Fruit fly (Drosophila melanogaster) whole organism, embryonic: ENCODE results near the gene Col4a1.

Experiments used
- Adf1 ChIP-seq: fragments of 200-800 bp; sonication (Bioruptor generic); IDR thresholded peaks from 2 replicates; pipeline ENCODE4 v1.3.6; 2022; ENCODE audit warnings: missing biosample characterization, missing genetic modification characterization
- CG10654 ChIP-seq: fragments of 200-800 bp; sonication (Bioruptor generic); optimal IDR thresholded peaks from 2 replicates; lab custom pipeline; 2016; ENCODE audit warnings: missing biosample characterization, missing genetic modification characterization
- CG10959 ChIP-seq: fragments of 200-800 bp; sonication (Bioruptor generic); IDR thresholded peaks from 2 replicates; pipeline ENCODE4 v1.3.6; 2022; ENCODE audit warnings: missing biosample characterization, missing genetic modification characterization
- CG11504 ChIP-seq: fragments of 200-800 bp; sonication (Bioruptor generic); optimal IDR thresholded peaks from 3 replicates; lab custom pipeline; 2019; ENCODE audit warnings: missing biosample characterization, mild to moderate bottlenecking, missing genetic modification characterization, moderate library complexity
- CG11560 ChIP-seq: fragments of 200-800 bp; sonication (Bioruptor generic); IDR thresholded peaks from 3 replicates; pipeline ENCODE4 v1.3.6; 2022; ENCODE audit warnings: missing biosample characterization, missing genetic modification characterization
- CG12659 ChIP-seq: fragments of 200-800 bp; sonication (Bioruptor generic); optimal IDR thresholded peaks from 3 replicates; lab custom pipeline; 2017; ENCODE audit warnings: mild to moderate bottlenecking, missing biosample characterization, missing genetic modification reagents, missing genetic modification characterization
- CG13287 ChIP-seq: fragments of 200-800 bp; sonication (Bioruptor generic); IDR thresholded peaks from 2 replicates; pipeline ENCODE4 v1.3.6; 2022; ENCODE audit warnings: missing biosample characterization, missing genetic modification characterization; ENCODE audit not compliant: partially characterized antibody
- CG15011 ChIP-seq: fragments of 200-800 bp; sonication (Bioruptor generic); optimal IDR thresholded peaks from 3 replicates; lab custom pipeline; 2018; ENCODE audit warnings: missing biosample characterization, mild to moderate bottlenecking, missing genetic modification characterization
- CG1602 ChIP-seq: fragments of 200-800 bp; sonication (Bioruptor generic); optimal IDR thresholded peaks from 3 replicates; lab custom pipeline; 2016; ENCODE audit warnings: missing biosample characterization, missing genetic modification characterization
- CG18619 ChIP-seq: fragments of 200-800 bp; sonication (Bioruptor generic); optimal IDR thresholded peaks from 3 replicates; lab custom pipeline; 2017; ENCODE audit warnings: missing biosample characterization, mild to moderate bottlenecking, missing genetic modification characterization
- CG2116 ChIP-seq: fragments of 200-800 bp; sonication (Bioruptor generic); optimal IDR thresholded peaks from 3 replicates; lab custom pipeline; 2018; ENCODE audit warnings: missing biosample characterization, mild to moderate bottlenecking, missing genetic modification characterization
- CG2199 ChIP-seq: fragments of 200-800 bp; sonication (Bioruptor generic); IDR thresholded peaks from 3 replicates; pipeline ENCODE4 v1.3.6; 2022; ENCODE audit warnings: missing biosample characterization, missing genetic modification characterization
- CG32772 ChIP-seq: fragments of 200-800 bp; sonication (Bioruptor generic); IDR thresholded peaks from 2 replicates; pipeline ENCODE4 v1.3.6; 2022; ENCODE audit warnings: missing biosample characterization, missing genetic modification characterization
- CG4328 ChIP-seq: fragments of 200-800 bp; sonication (Bioruptor generic); optimal IDR thresholded peaks from 3 replicates; lab custom pipeline; 2017; ENCODE audit warnings: missing biosample characterization, missing genetic modification reagents, missing genetic modification characterization
- CG4730 ChIP-seq: fragments of 200-800 bp; sonication (Bioruptor generic); IDR thresholded peaks from 2 replicates; pipeline ENCODE4 v1.3.6; 2022; ENCODE audit warnings: missing biosample characterization, missing genetic modification characterization
- CG6254 ChIP-seq: fragments of 200-800 bp; sonication (Bioruptor generic); optimal IDR thresholded peaks from 3 replicates; lab custom pipeline; 2017; ENCODE audit warnings: mild to moderate bottlenecking, missing biosample characterization, missing genetic modification reagents, missing genetic modification characterization
- CG6765 ChIP-seq: fragments of 200-800 bp; sonication (Bioruptor generic); optimal IDR thresholded peaks from 3 replicates; lab custom pipeline; 2017; ENCODE audit warnings: missing biosample characterization, mild to moderate bottlenecking, missing genetic modification characterization
- CG6813 ChIP-seq: fragments of 200-800 bp; sonication (Bioruptor generic); optimal IDR thresholded peaks from 2 replicates; lab custom pipeline; 2017; ENCODE audit warnings: missing biosample characterization, missing genetic modification characterization, mild to moderate bottlenecking, moderate library complexity, missing genetic modification reagents
- CG7556 ChIP-seq: fragments of 200-800 bp; sonication (Bioruptor generic); optimal IDR thresholded peaks from 2 replicates; lab custom pipeline; 2017; ENCODE audit warnings: missing biosample characterization, mild to moderate bottlenecking, missing genetic modification characterization
- CG9817 ChIP-seq: fragments of 200-800 bp; sonication (Bioruptor generic); optimal IDR thresholded peaks from 2 replicates; lab custom pipeline; 2018; ENCODE audit warnings: missing biosample characterization, mild to moderate bottlenecking, missing genetic modification characterization, moderate library complexity
- Ets65A ChIP-seq: fragments of 200-800 bp; sonication (Bioruptor generic); peaks from one replicate; lab custom pipeline; 2016; ENCODE audit warnings: missing biosample characterization, missing genetic modification characterization
- H2.0 ChIP-seq: fragments of 200-800 bp; sonication (Bioruptor generic); IDR thresholded peaks from 2 replicates; pipeline ENCODE4 v1.3.6; 2022; ENCODE audit warnings: missing biosample characterization, missing genetic modification characterization
- Hand ChIP-seq: fragments of 200-800 bp; sonication (Bioruptor generic); optimal IDR thresholded peaks from 2 replicates; lab custom pipeline; 2017; ENCODE audit warnings: mild to moderate bottlenecking, missing biosample characterization, missing genetic modification reagents, missing genetic modification characterization
- HmgZ ChIP-seq: fragments of 200-800 bp; sonication (Bioruptor generic); optimal IDR thresholded peaks from 2 replicates; lab custom pipeline; 2018; ENCODE audit warnings: missing biosample characterization, mild to moderate bottlenecking, missing genetic modification characterization
- Lim3 ChIP-seq: fragments of 200-800 bp; sonication (Bioruptor generic); IDR thresholded peaks from 2 replicates; pipeline ENCODE4 v1.3.6; 2022; ENCODE audit warnings: missing biosample characterization, missing genetic modification characterization
- Meics ChIP-seq: fragments of 200-800 bp; sonication (Bioruptor generic); optimal IDR thresholded peaks from 2 replicates; lab custom pipeline; 2017; ENCODE audit warnings: missing biosample characterization, mild to moderate bottlenecking, missing genetic modification characterization
- Mrtf ChIP-seq: fragments of 200-800 bp; sonication (Bioruptor generic); IDR thresholded peaks from 3 replicates; pipeline ENCODE4 v1.3.6; 2022; ENCODE audit warnings: missing biosample characterization, missing genetic modification characterization
- NC2α ChIP-seq: fragments of 200-800 bp; sonication (Bioruptor generic); optimal IDR thresholded peaks from 2 replicates; lab custom pipeline; 2016; ENCODE audit warnings: missing biosample characterization, missing genetic modification characterization
- Nf-YA ChIP-seq: fragments of 200-800 bp; sonication (Bioruptor generic); IDR thresholded peaks from 2 replicates; pipeline ENCODE4 v1.3.6; 2022; ENCODE audit warnings: missing biosample characterization, missing genetic modification characterization
- Opbp ChIP-seq: fragments of 200-800 bp; sonication (Bioruptor generic); IDR thresholded peaks from 3 replicates; pipeline ENCODE4 v1.3.6; 2022; ENCODE audit warnings: missing biosample characterization, missing genetic modification characterization; ENCODE audit not compliant: partially characterized antibody
- Scr ChIP-seq: fragments of 200-800 bp; sonication (Bioruptor generic); IDR thresholded peaks from 2 replicates; pipeline ENCODE4 v1.3.6; 2022; ENCODE audit warnings: missing biosample characterization, missing genetic modification characterization; ENCODE audit not compliant: partially characterized antibody
- cad ChIP-seq: fragments of >200 bp; optimal IDR thresholded peaks from 2 replicates; lab custom pipeline; 2017; ENCODE audit warnings: missing biosample characterization, missing genetic modification characterization
- caup ChIP-seq: fragments of 200-800 bp; sonication (Bioruptor generic); optimal IDR thresholded peaks from 3 replicates; lab custom pipeline; 2017; ENCODE audit warnings: missing biosample characterization, mild to moderate bottlenecking, missing genetic modification characterization, moderate library complexity; ENCODE audit not compliant: severe bottlenecking
- eve ChIP-seq, 2 experiments: fragments of >200 bp; optimal IDR thresholded peaks; 2 replicates each; lab custom pipeline; 2017; ENCODE audit warnings: missing biosample characterization in 2 of 2, missing genetic modification characterization in 2 of 2
- fd64A ChIP-seq: fragments of 200-800 bp; sonication (Bioruptor generic); optimal IDR thresholded peaks from 3 replicates; lab custom pipeline; 2018; ENCODE audit warnings: missing biosample characterization, mild to moderate bottlenecking, missing genetic modification characterization
- fd96Cb ChIP-seq: fragments of 200-800 bp; sonication (Bioruptor generic); optimal IDR thresholded peaks from 2 replicates; lab custom pipeline; 2018; ENCODE audit warnings: missing biosample characterization, mild to moderate bottlenecking, missing genetic modification characterization, moderate library complexity
- inv ChIP-seq: fragments of 200-800 bp; sonication (Bioruptor generic); IDR thresholded peaks from 2 replicates; pipeline ENCODE4 v1.3.6; 2022; ENCODE audit warnings: missing biosample characterization, missing genetic modification characterization; ENCODE audit not compliant: partially characterized antibody
- kah ChIP-seq: fragments of 200-800 bp; sonication (Bioruptor generic); optimal IDR thresholded peaks from 2 replicates; lab custom pipeline; 2018; ENCODE audit warnings: missing biosample characterization, mild to moderate bottlenecking, missing genetic modification characterization
- lola ChIP-seq, 3 experiments: fragments of >200 bp in 2 of 3; fragments of 200-800 bp in 1 of 3; sonication (Bioruptor generic) in 1 of 3; optimal IDR thresholded peaks; 2 replicates each; lab custom pipeline; 2017 to 2019; ENCODE audit warnings: missing biosample characterization in 3 of 3, missing genetic modification characterization in 3 of 3, mild to moderate bottlenecking in 1 of 3, moderate library complexity in 1 of 3
- lov ChIP-seq, 2 experiments: fragments of 200-800 bp in 1 of 2; fragments of >200 bp in 1 of 2; sonication (Bioruptor generic) in 1 of 2; IDR thresholded peaks in 1 of 2; optimal IDR thresholded peaks in 1 of 2; 2 replicates in 1 of 2; 3 replicates in 1 of 2; pipeline versions ENCODE4 v1.3.6 to Lab custom; 2017 to 2022; ENCODE audit warnings: missing biosample characterization in 1 of 2, missing genetic modification characterization in 1 of 2
- mld ChIP-seq: fragments of 200-800 bp; sonication (Bioruptor generic); IDR thresholded peaks from 3 replicates; pipeline ENCODE4 v1.3.6; 2022; ENCODE audit warnings: missing biosample characterization, missing genetic modification characterization; ENCODE audit not compliant: partially characterized antibody
- pita ChIP-seq: fragments of 200-800 bp; sonication (Bioruptor generic); optimal IDR thresholded peaks from 2 replicates; lab custom pipeline; 2017; ENCODE audit warnings: missing biosample characterization, mild to moderate bottlenecking, missing genetic modification characterization
- prd ChIP-seq, 3 experiments: fragments of >200 bp in 2 of 3; fragments of 200-800 bp in 1 of 3; sonication (Bioruptor generic) in 1 of 3; optimal IDR thresholded peaks in 2 of 3; IDR thresholded peaks in 1 of 3; 2 replicates in 2 of 3; 3 replicates in 1 of 3; pipeline versions ENCODE4 v1.3.6 to Lab custom; 2017 to 2022; ENCODE audit warnings: missing biosample characterization in 1 of 3, missing genetic modification characterization in 1 of 3
- rib ChIP-seq: fragments of 200-800 bp; sonication (Bioruptor generic); IDR thresholded peaks from 2 replicates; pipeline ENCODE4 v1.3.6; 2022; ENCODE audit warnings: missing biosample characterization, missing genetic modification characterization
- sisA ChIP-seq: fragments of 200-800 bp; sonication (Bioruptor generic); IDR thresholded peaks from 2 replicates; pipeline ENCODE4 v1.3.6; 2022; ENCODE audit warnings: missing biosample characterization, missing genetic modification characterization
- slp2 ChIP-seq: fragments of 200-800 bp; sonication (Bioruptor generic); optimal IDR thresholded peaks from 2 replicates; lab custom pipeline; 2016; ENCODE audit warnings: missing biosample characterization, missing genetic modification characterization
- trem ChIP-seq: fragments of 200-800 bp; optimal IDR thresholded peaks from 3 replicates; lab custom pipeline; 2019; ENCODE audit warnings: missing biosample characterization, mild to moderate bottlenecking, missing genetic modification characterization, moderate library complexity
- wek ChIP-seq: fragments of 200-800 bp; sonication (Bioruptor generic); optimal IDR thresholded peaks from 3 replicates; lab custom pipeline; 2018; ENCODE audit warnings: missing biosample characterization, mild to moderate bottlenecking, missing genetic modification characterization, moderate library complexity

The Col4a1 gene

dm6 chr2L:5009306-5010030 is 19.9 kb upstream of the Col4a1 start, which contains the start of gene Rtnl1 (continued):
- TF ChIP-seq mld (peak; percentile 84; the same call in 2 of the 3 replicates), wek (no peak), Hand (GFP tag; lab: Kevin White, UChicago) (no peak), CG32772 (GFP tag; lab: Robert Waterston, UW) (no peak), Ets65A (GFP tag; lab: Kevin White, UChicago) (peak; percentile 42), CG10959 (no peak), CG18619 (no peak), lov (optimal IDR thresholded peaks at IDR 0.05; lab: Kevin White, UChicago) (no peak), lov (GFP tag; IDR thresholded peaks at IDR 0.05; lab: Robert Waterston, UW) (no peak), kah (no peak), CG6765 (GFP tag; lab: Kevin White, UChicago) (no peak), eve (GFP tag; optimal IDR thresholded peaks at IDR 0.05; lab: Kevin White, UChicago) (no peak), Opbp (GFP tag; lab: Robert Waterston, UW) (peak; percentile 95), CG6813 (no peak), CG4328 (GFP tag; lab: Kevin White, UChicago) (no peak), Nf-YA (no peak), pita (peak; percentile 93), lola (GFP tag; optimal IDR thresholded peaks at IDR 0.05; lab: Kevin White, UChicago) (no peak), Scr (GFP tag; lab: Robert Waterston, UW) (peak; percentile 92), cad (no peak), prd (optimal IDR thresholded peaks at IDR 0.05; lab: Kevin White, UChicago) (no peak), prd (GFP tag; IDR thresholded peaks at IDR 0.05; lab: Robert Waterston, UW) (no peak), CG7556 (GFP tag; lab: Kevin White, UChicago) (peak; percentile 8), HmgZ (tag; lab: Kevin White, UChicago) (peak; percentile 87), CG11504 (tag; lab: Kevin White, UChicago) (peak; percentile 93), slp2 (GFP tag; lab: Kevin White, UChicago) (no peak), CG13287 (GFP tag; lab: Robert Waterston, UW) (peak; percentile 97), sisA (GFP tag; lab: Robert Waterston, UW) (no peak; the same call in 1 of the 2 replicates), Lim3 (no peak), Adf1 (GFP tag; lab: Robert Waterston, UW) (peak; percentile 31; the same call in 1 of the 2 replicates), CG1602 (GFP tag; lab: Kevin White, UChicago) (no peak), CG2199 (GFP tag; lab: Robert Waterston, UW) (no peak), inv (peak; percentile 85), caup (peak; percentile 8), Mrtf (no peak), Meics (no peak), CG15011 (no peak), CG12659 (peak; percentile 88), NC2α (GFP tag; lab: Kevin White, UChicago) (no peak), CG9817 (tag; lab: Kevin White, UChicago) (peak; percentile 9), fd96Cb (tag; lab: Kevin White, UChicago) (no peak), fd64A (GFP tag; lab: Kevin White, UChicago) (no peak), CG2116 (peak; percentile 73), CG4730 (GFP tag; lab: Robert Waterston, UW) (no peak), rib (GFP tag; lab: Robert Waterston, UW) (no peak), trem (tag; lab: Kevin White, UChicago) (peak; percentile 81), CG10654 (GFP tag; lab: Kevin White, UChicago) (no peak), H2.0 (GFP tag; lab: Robert Waterston, UW) (no peak), CG6254 (GFP tag; lab: Kevin White, UChicago) (no peak), CG11560 (0 out of 3 replicates have a peak, but pooled peaks have one; percentile 9)
